Fruit fly (Drosophila melanogaster): ENCODE measurements around the gene Osi13.

DNA sequence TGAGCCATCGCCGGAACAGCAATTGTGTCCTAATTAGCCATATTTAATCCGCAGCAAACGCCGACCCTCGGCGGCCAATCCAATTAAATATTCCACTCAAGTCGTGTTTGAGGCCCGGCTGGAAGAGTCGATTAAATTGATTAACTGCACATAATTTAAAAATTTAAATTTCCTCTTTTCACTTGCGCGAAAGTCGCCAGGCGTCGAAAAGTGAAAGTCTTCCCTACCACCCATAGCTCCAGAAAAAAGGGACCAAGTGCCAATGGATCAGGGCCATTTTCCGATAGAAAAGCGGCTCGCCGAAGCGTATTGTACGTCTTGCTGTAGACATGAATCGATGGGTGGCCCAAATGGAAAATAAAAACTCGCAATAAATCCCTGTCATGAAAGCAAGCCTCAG, 45.9 kb downstream of the Osi13 start:
- TF ChIP-seq EcR (GFP tag; optimal IDR thresholded peaks at IDR 0.05) (no peak), CG14655 (GFP tag; optimal IDR thresholded peaks at IDR 0.05) (no peak), CG10348 (GFP tag; IDR thresholded peaks at IDR 0.05) (no peak)
